Worm (Caenorhabditis elegans) whole organism, L1 larva: ENCODE results near the gene Y54G11A.3.
"Not testable (repeated sequence)": the region's sequence is repeated elsewhere in the genome, so short reads cannot be mapped to it uniquely, and the experiment has no call there.

Source experiments
- aly-2 ChIP-seq: fragments of 150-350 bp; optimal IDR thresholded peaks from 2 replicates; lab custom pipeline; 2014; ENCODE audit warnings: missing biosample characterization, missing genetic modification characterization
- dpl-1 ChIP-seq, 3 experiments: fragments of 150-350 bp in 2 of 3; sonication (generic microtip) in 1 of 3; optimal IDR thresholded peaks; 2 replicates each; lab custom pipeline; 2014 to 2017; ENCODE audit warnings: missing biosample characterization in 3 of 3, missing genetic modification characterization in 3 of 3, missing genetic modification reagents in 3 of 3
- jun-1 ChIP-seq: fragments of 150-350 bp; optimal IDR thresholded peaks from 2 replicates; lab custom pipeline; 2014; ENCODE audit warnings: missing biosample characterization, missing genetic modification reagents, missing genetic modification characterization
- lin-13 ChIP-seq: fragments of 150-350 bp; optimal IDR thresholded peaks from 2 replicates; lab custom pipeline; 2014; ENCODE audit warnings: missing biosample characterization, missing genetic modification reagents, missing genetic modification characterization
- lin-15B ChIP-seq: fragments of 150-350 bp; sonication (generic microtip); optimal IDR thresholded peaks from 3 replicates; lab custom pipeline; 2014; ENCODE audit warnings: missing biosample characterization, missing genetic modification characterization
- lin-39 ChIP-seq: fragments of 150-350 bp; optimal IDR thresholded peaks from 2 replicates; lab custom pipeline; 2014; ENCODE audit warnings: missing biosample characterization, missing genetic modification reagents, missing genetic modification characterization
- mef-2 ChIP-seq: fragments of 150-350 bp; optimal IDR thresholded peaks from 2 replicates; lab custom pipeline; 2014; ENCODE audit warnings: missing biosample characterization, missing genetic modification characterization
- mep-1 ChIP-seq: fragments of 150-350 bp; optimal IDR thresholded peaks from 2 replicates; lab custom pipeline; 2014; ENCODE audit warnings: missing biosample characterization, missing genetic modification characterization
- nhr-11 ChIP-seq: fragments of 150-350 bp; optimal IDR thresholded peaks from 2 replicates; lab custom pipeline; 2014; ENCODE audit warnings: missing biosample characterization, missing genetic modification characterization
- nhr-12 ChIP-seq: sonication (generic microtip); optimal IDR thresholded peaks from 2 replicates; lab custom pipeline; 2017; ENCODE audit warnings: missing biosample characterization, missing genetic modification characterization
- nhr-237 ChIP-seq: fragments of 150-350 bp; optimal IDR thresholded peaks from 2 replicates; lab custom pipeline; 2014; ENCODE audit warnings: missing biosample characterization, missing genetic modification characterization
- tbx-2 ChIP-seq: sonication (generic microtip); optimal IDR thresholded peaks from 2 replicates; lab custom pipeline; 2016; ENCODE audit warnings: missing genetic modification characterization, missing compliant biosample characterization
- zag-1 ChIP-seq: fragments of 150-350 bp; optimal IDR thresholded peaks from 2 replicates; lab custom pipeline; 2014; ENCODE audit warnings: missing biosample characterization, missing genetic modification characterization

ce11 chrII:14301927-14302326, 25.5 kb downstream of the Y54G11A.3 start, which contains the start of gene ctl-2:
- TF ChIP-seq zag-1 (tag; lab: Kevin White, UChicago); lin-39 (tag; lab: Kevin White, UChicago); nhr-237; aly-2 (tag; lab: Kevin White, UChicago); lin-13 (GFP tag; lab: Kevin White, UChicago); jun-1 (tag; lab: Kevin White, UChicago); mep-1; dpl-1 (GFP tag; optimal IDR thresholded peaks at IDR 0.05; lab: Kevin White, UChicago); mef-2; nhr-11 (tag; lab: Kevin White, UChicago); lin-15B (tag; lab: Kevin White, UChicago); nhr-12 (tag; lab: Kevin White, UChicago); tbx-2 (tag; lab: Kevin White, UChicago): not testable (repeated sequence)
